Fruit fly (Drosophila melanogaster): Measurements from ENCODE around the gene TpnC73F.

- TF ChIP-seq Hr78 (GFP tag; optimal IDR thresholded peaks at IDR 0.05): no peak
- TF ChIP-seq psq (GFP tag; optimal IDR thresholded peaks at IDR 0.05): no peak
- no peak for TF ChIP-seq Mio (GFP tag; optimal IDR thresholded peaks at IDR 0.05)
- TF ChIP-seq sage (GFP tag; optimal IDR thresholded peaks at IDR 0.05): no peak
- TF ChIP-seq woc (GFP tag; optimal IDR thresholded peaks at IDR 0.05): no peak
- no peak for TF ChIP-seq N (GFP tag; optimal IDR thresholded peaks at IDR 0.05)
- no peak for TF ChIP-seq pan (optimal IDR thresholded peaks at IDR 0.05)
- no peak for TF ChIP-seq CG32264 (GFP tag; optimal IDR thresholded peaks at IDR 0.05)
- TF ChIP-seq tai (GFP tag; optimal IDR thresholded peaks at IDR 0.05): no peak
- TF ChIP-seq Hr83 (GFP tag; optimal IDR thresholded peaks at IDR 0.05; ENCODE audit: poor library complexity, severe bottlenecking): no peak
- TF ChIP-seq jim (GFP tag; optimal IDR thresholded peaks at IDR 0.05): no peak
- TF ChIP-seq br (GFP tag; optimal IDR thresholded peaks at IDR 0.05): no peak
Measured at dm6 chr3L:17055467-17055877, 9.6 kb downstream of the TpnC73F start, which contains the start of gene CG7724.
